Fruit fly (Drosophila melanogaster) whole organism, wandering third instar larva: ENCODE measurements around the gene CG16772.

Experiments used
- Hnf4 ChIP-seq: fragments of 200-800 bp; sonication (Bioruptor generic); optimal IDR thresholded peaks from 2 replicates; lab custom pipeline; 2016; ENCODE audit warnings: missing biosample characterization, mild to moderate bottlenecking, missing genetic modification characterization
- lola ChIP-seq: fragments of >200 bp; optimal IDR thresholded peaks from 2 replicates; lab custom pipeline; 2017; ENCODE audit warnings: missing biosample characterization, missing genetic modification characterization
- psq ChIP-seq: fragments of 200-800 bp; sonication (Bioruptor generic); optimal IDR thresholded peaks from 3 replicates; lab custom pipeline; 2017; ENCODE audit warnings: missing biosample characterization, mild to moderate bottlenecking, missing genetic modification characterization, moderate library complexity
- sage ChIP-seq: fragments of 200-800 bp; sonication (Bioruptor generic); optimal IDR thresholded peaks from 2 replicates; lab custom pipeline; 2016; ENCODE audit warnings: missing biosample characterization, mild to moderate bottlenecking, missing genetic modification characterization
- usp ChIP-seq: fragments of >200 bp; optimal IDR thresholded peaks from 2 replicates; lab custom pipeline; 2017; ENCODE audit warnings: missing biosample characterization, missing genetic modification characterization

- TF ChIP-seq usp (GFP tag; lab: Kevin White, UChicago) (no peak), psq (no peak), sage (GFP tag; lab: Kevin White, UChicago) (no peak), lola (GFP tag; lab: Kevin White, UChicago) (no peak), Hnf4 (no peak)
These were observed 24.5 kb upstream of the CG16772 start for dm6 chr2L:19937804-19938461.
